Worm (Caenorhabditis elegans) whole organism, L1 larva: ENCODE measurements around the gene srt-35.

ENCODE experiments used
- ceh-8 ChIP-seq: fragments of 200-800 bp; sonication (Bioruptor generic); optimal IDR thresholded peaks from 2 replicates; lab custom pipeline; 2018; ENCODE audit warnings: mild to moderate bottlenecking, missing genetic modification characterization, moderate library complexity, missing compliant biosample characterization
- dpl-1 ChIP-seq, 3 experiments: fragments of 150-350 bp in 2 of 3; sonication (generic microtip) in 1 of 3; optimal IDR thresholded peaks; 2 replicates each; lab custom pipeline; 2014 to 2017; ENCODE audit warnings: missing biosample characterization in 3 of 3, missing genetic modification characterization in 3 of 3, missing genetic modification reagents in 3 of 3
- efl-3 ChIP-seq: fragments of 200-800 bp; sonication (Bioruptor generic); optimal IDR thresholded peaks from 2 replicates; lab custom pipeline; 2018; ENCODE audit warnings: mild to moderate bottlenecking, missing genetic modification characterization, missing compliant biosample characterization
- elt-3 ChIP-seq, 6 experiments: fragments of 150-350 bp in 1 of 6; sonication (generic microtip); optimal IDR thresholded peaks; 2 replicates each; lab custom pipeline; 2017 to 2018; ENCODE audit warnings: missing biosample characterization in 6 of 6, missing genetic modification characterization in 6 of 6, inconsistent platforms in 1 of 6
- fkh-4 ChIP-seq: sonication (generic microtip); optimal IDR thresholded peaks from 2 replicates; lab custom pipeline; 2016; ENCODE audit warnings: missing compliant biosample characterization, missing genetic modification characterization, borderline replicate concordance
- lin-39 ChIP-seq: fragments of 150-350 bp; optimal IDR thresholded peaks from 2 replicates; lab custom pipeline; 2014; ENCODE audit warnings: missing biosample characterization, missing genetic modification reagents, missing genetic modification characterization
- nhr-77 ChIP-seq: fragments of 150-350 bp; optimal IDR thresholded peaks from 2 replicates; lab custom pipeline; 2014; ENCODE audit warnings: missing biosample characterization, missing genetic modification characterization
- unc-62 ChIP-seq: fragments of 150-350 bp; optimal IDR thresholded peaks from 2 replicates; lab custom pipeline; 2014; ENCODE audit warnings: missing biosample characterization, missing genetic modification reagents, missing genetic modification characterization

DNA sequence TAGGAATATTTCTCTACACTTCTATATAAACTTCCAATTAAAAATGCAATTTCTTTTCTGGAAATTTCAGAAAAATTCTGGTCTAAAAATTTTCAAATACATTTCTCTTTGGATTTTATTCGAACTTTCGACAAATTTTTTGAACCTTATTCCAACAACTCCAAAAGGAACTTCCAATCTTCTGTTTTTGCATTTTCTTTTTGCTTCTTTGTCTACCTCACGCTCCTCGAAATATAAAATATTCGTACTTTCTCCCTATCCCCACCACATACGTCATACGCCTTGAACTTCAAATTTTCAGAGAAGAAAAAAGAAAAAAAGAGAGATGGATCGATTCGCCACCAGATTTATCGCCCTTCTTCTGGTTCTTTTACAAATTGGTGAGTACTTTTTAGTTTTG lies 45.1 kb downstream of the srt-35 start, which contains the start of gene nlp-9:
- TF ChIP-seq elt-3 (tag; optimal IDR thresholded peaks at IDR 0.05; lab: Kevin White, UChicago) (no peak), nhr-77 (tag; lab: Kevin White, UChicago) (no peak), efl-3 (GFP tag; lab: Kevin White, UChicago) (no peak), lin-39 (tag; lab: Kevin White, UChicago) (no peak), unc-62 (GFP tag; lab: Kevin White, UChicago) (no peak), fkh-4 (tag; lab: Kevin White, UChicago) (no peak), ceh-8 (GFP tag; lab: Kevin White, UChicago) (no peak), dpl-1 (GFP tag; optimal IDR thresholded peaks at IDR 0.05; lab: Kevin White, UChicago) (no peak)
